Fruit fly (Drosophila melanogaster) whole organism, embryonic: ENCODE measurements around the gene eEF1alpha2.

Experiments used
- Ada2b ChIP-seq: fragments of 200-800 bp; sonication (Bioruptor generic); IDR thresholded peaks from 2 replicates; pipeline ENCODE4 v1.3.6; 2022; ENCODE audit warnings: missing biosample characterization, missing genetic modification characterization
- B-H1 ChIP-seq: fragments of 200-800 bp; sonication (Bioruptor generic); IDR thresholded peaks from 3 replicates; pipeline ENCODE4 v1.3.6; 2022; ENCODE audit warnings: missing biosample characterization, missing genetic modification characterization
- Bdp1 ChIP-seq: fragments of 200-800 bp; sonication (Bioruptor generic); optimal IDR thresholded peaks from 3 replicates; lab custom pipeline; 2016; ENCODE audit warnings: missing biosample characterization, missing genetic modification characterization
- CG10209 ChIP-seq: fragments of 200-800 bp; sonication (Bioruptor generic); optimal IDR thresholded peaks from 3 replicates; lab custom pipeline; 2017; ENCODE audit warnings: missing biosample characterization, mild to moderate bottlenecking, missing genetic modification characterization, missing genetic modification reagents
- CG10462 ChIP-seq: fragments of 200-800 bp; sonication (Bioruptor generic); optimal IDR thresholded peaks from 2 replicates; lab custom pipeline; 2016; ENCODE audit warnings: missing biosample characterization, missing genetic modification characterization
- CG10543 ChIP-seq: fragments of 200-800 bp; sonication (Bioruptor generic); optimal IDR thresholded peaks from 3 replicates; lab custom pipeline; 2017; ENCODE audit warnings: missing biosample characterization, mild to moderate bottlenecking, missing genetic modification characterization, moderate library complexity
- CG11093 ChIP-seq: fragments of 200-800 bp; sonication (Bioruptor generic); IDR thresholded peaks from 3 replicates; pipeline ENCODE4 v1.3.6; 2022; ENCODE audit warnings: missing biosample characterization, missing genetic modification characterization
- CG12071 ChIP-seq: fragments of 200-800 bp; sonication (Bioruptor generic); optimal IDR thresholded peaks from 3 replicates; lab custom pipeline; 2018; ENCODE audit warnings: missing biosample characterization, mild to moderate bottlenecking, missing genetic modification characterization
- CG12236 ChIP-seq: fragments of 200-800 bp; sonication (Bioruptor generic); optimal IDR thresholded peaks from 2 replicates; lab custom pipeline; 2016; ENCODE audit warnings: missing biosample characterization, missing genetic modification characterization
- CG14441 ChIP-seq: fragments of 200-800 bp; sonication (Bioruptor generic); IDR thresholded peaks from 2 replicates; pipeline ENCODE4 v1.3.6; 2022; ENCODE audit warnings: missing biosample characterization, missing genetic modification characterization
- CG1602 ChIP-seq: fragments of 200-800 bp; sonication (Bioruptor generic); optimal IDR thresholded peaks from 3 replicates; lab custom pipeline; 2016; ENCODE audit warnings: missing biosample characterization, missing genetic modification characterization
- CG2889 ChIP-seq: fragments of 200-800 bp; sonication (Bioruptor generic); IDR thresholded peaks from 3 replicates; pipeline ENCODE4 v1.3.6; 2022; ENCODE audit warnings: missing biosample characterization, missing genetic modification characterization
- CG30020 ChIP-seq: fragments of 200-800 bp; optimal IDR thresholded peaks from 2 replicates; lab custom pipeline; 2019; ENCODE audit warnings: missing biosample characterization, mild to moderate bottlenecking, missing genetic modification characterization, moderate library complexity
- CG3065 ChIP-seq: fragments of 200-800 bp; sonication (Bioruptor generic); optimal IDR thresholded peaks from 2 replicates; lab custom pipeline; 2016; ENCODE audit warnings: missing biosample characterization, missing genetic modification characterization
- CG31365 ChIP-seq: fragments of 200-800 bp; sonication (Bioruptor generic); optimal IDR thresholded peaks from 2 replicates; lab custom pipeline; 2018; ENCODE audit warnings: missing biosample characterization, mild to moderate bottlenecking, missing genetic modification characterization
- CG34422 ChIP-seq: fragments of 200-800 bp; sonication (Bioruptor generic); IDR thresholded peaks from 3 replicates; pipeline ENCODE4 v1.3.6; 2022; ENCODE audit warnings: missing biosample characterization, missing genetic modification characterization
- CG4360 ChIP-seq: fragments of 200-800 bp; sonication (Bioruptor generic); IDR thresholded peaks from 2 replicates; pipeline ENCODE4 v1.3.6; 2022; ENCODE audit warnings: missing biosample characterization, missing genetic modification characterization
- CG4424 ChIP-seq: fragments of 200-800 bp; sonication (Bioruptor generic); optimal IDR thresholded peaks from 3 replicates; lab custom pipeline; 2016; ENCODE audit warnings: missing biosample characterization, missing genetic modification characterization
- CG4820 ChIP-seq: fragments of 200-800 bp; sonication (Bioruptor generic); optimal IDR thresholded peaks from 3 replicates; lab custom pipeline; 2016; ENCODE audit warnings: missing biosample characterization, missing genetic modification characterization
- CG9437 ChIP-seq: fragments of 200-800 bp; sonication (Bioruptor generic); optimal IDR thresholded peaks from 2 replicates; lab custom pipeline; 2018; ENCODE audit warnings: missing biosample characterization, mild to moderate bottlenecking, missing genetic modification characterization
- Camta ChIP-seq: fragments of 200-800 bp; sonication (Bioruptor generic); optimal IDR thresholded peaks from 2 replicates; lab custom pipeline; 2016; ENCODE audit warnings: missing biosample characterization, missing genetic modification characterization
- Dfd ChIP-seq, 2 experiments: fragments of >200 bp; optimal IDR thresholded peaks; 2 replicates each; lab custom pipeline; 2017; ENCODE audit warnings: missing biosample characterization in 2 of 2, missing genetic modification characterization in 2 of 2
- E2f1 ChIP-seq: fragments of 200-800 bp; sonication (Bioruptor generic); IDR thresholded peaks from 2 replicates; pipeline ENCODE4 v1.3.6; 2022; ENCODE audit warnings: missing biosample characterization, missing genetic modification characterization
- GATAe ChIP-seq: fragments of 200-800 bp; sonication (Bioruptor generic); conservative IDR thresholded peaks from 2 replicates; pipeline ENCODE4 v1.3.6; 2022; ENCODE audit warnings: missing biosample characterization, missing genetic modification characterization
- Kr ChIP-seq: fragments of 200-800 bp; sonication (Bioruptor generic); optimal IDR thresholded peaks from 2 replicates; lab custom pipeline; 2017; ENCODE audit warnings: missing biosample characterization, mild to moderate bottlenecking, missing genetic modification characterization
- Lpt ChIP-seq: fragments of >200 bp; optimal IDR thresholded peaks from 2 replicates; lab custom pipeline; 2018; ENCODE audit warnings: missing biosample characterization, missing genetic modification characterization
- Max ChIP-seq: fragments of 200-800 bp; sonication (Bioruptor generic); optimal IDR thresholded peaks from 2 replicates; lab custom pipeline; 2016; ENCODE audit warnings: missing biosample characterization, mild to moderate bottlenecking, missing genetic modification characterization
- NC2α ChIP-seq: fragments of 200-800 bp; sonication (Bioruptor generic); optimal IDR thresholded peaks from 2 replicates; lab custom pipeline; 2016; ENCODE audit warnings: missing biosample characterization, missing genetic modification characterization
- NFAT ChIP-seq: fragments of 200-800 bp; sonication (Bioruptor generic); IDR thresholded peaks from 2 replicates; pipeline ENCODE4 v1.3.6; 2022; ENCODE audit warnings: missing biosample characterization, missing genetic modification characterization
- Ptx1 ChIP-seq: fragments of 200-800 bp; sonication (Bioruptor generic); IDR thresholded peaks from 2 replicates; pipeline ENCODE4 v1.3.6; 2022; ENCODE audit warnings: missing biosample characterization, missing genetic modification characterization
- Sin3A ChIP-seq: fragments of >200 bp; optimal IDR thresholded peaks from 2 replicates; lab custom pipeline; 2018
- Stat92E ChIP-seq, 3 experiments: fragments of >200 bp in 2 of 3; fragments of 200-800 bp in 1 of 3; sonication (Bioruptor generic) in 1 of 3; optimal IDR thresholded peaks; 2 replicates each; lab custom pipeline; 2017 to 2019; ENCODE audit warnings: missing biosample characterization in 3 of 3, missing genetic modification characterization in 3 of 3, mild to moderate bottlenecking in 1 of 3, moderate library complexity in 1 of 3
- Tbp ChIP-seq: fragments of >200 bp; optimal IDR thresholded peaks from 2 replicates; lab custom pipeline; 2018; ENCODE audit warnings: missing biosample characterization, missing genetic modification characterization
- ac ChIP-seq: fragments of 200-800 bp; sonication (Bioruptor generic); optimal IDR thresholded peaks from 3 replicates; lab custom pipeline; 2017; ENCODE audit warnings: missing biosample characterization, mild to moderate bottlenecking, missing genetic modification characterization
- aop ChIP-seq: fragments of 200-800 bp; sonication (Bioruptor generic); IDR thresholded peaks from 2 replicates; pipeline ENCODE4 v1.3.6; 2022; ENCODE audit warnings: missing biosample characterization, missing genetic modification characterization
- ash1 ChIP-seq: fragments of 200-800 bp; sonication (Bioruptor generic); optimal IDR thresholded peaks from 2 replicates; lab custom pipeline; 2018; ENCODE audit warnings: missing biosample characterization, mild to moderate bottlenecking, missing genetic modification characterization
- corto ChIP-seq: fragments of 200-800 bp; sonication (Bioruptor generic); optimal IDR thresholded peaks from 2 replicates; lab custom pipeline; 2016; ENCODE audit warnings: missing biosample characterization, mild to moderate bottlenecking, missing genetic modification characterization, moderate library complexity
- dati ChIP-seq: fragments of 200-800 bp; sonication (Bioruptor generic); IDR thresholded peaks from 2 replicates; pipeline ENCODE4 v1.3.6; 2022; ENCODE audit warnings: missing biosample characterization, missing genetic modification characterization
- gem ChIP-seq: fragments of 200-800 bp; sonication (Bioruptor generic); optimal IDR thresholded peaks from 2 replicates; lab custom pipeline; 2019; ENCODE audit warnings: missing biosample characterization, mild to moderate bottlenecking, missing genetic modification characterization, moderate library complexity
- hbn ChIP-seq: fragments of 200-800 bp; sonication (Bioruptor generic); IDR thresholded peaks from 2 replicates; pipeline ENCODE4 v1.3.6; 2022; ENCODE audit warnings: missing biosample characterization, missing genetic modification characterization; ENCODE audit not compliant: partially characterized antibody
- hkb ChIP-seq, 2 experiments: fragments of 200-800 bp in 1 of 2; fragments of >200 bp in 1 of 2; sonication (Bioruptor generic) in 1 of 2; IDR thresholded peaks in 1 of 2; optimal IDR thresholded peaks in 1 of 2; 2 replicates each; pipeline versions ENCODE4 v1.3.6 to Lab custom; 2017 to 2022; ENCODE audit warnings: missing biosample characterization in 1 of 2, missing genetic modification characterization in 1 of 2
- jumu ChIP-seq: fragments of 200-800 bp; sonication (Bioruptor generic); optimal IDR thresholded peaks from 3 replicates; lab custom pipeline; 2016; ENCODE audit warnings: missing biosample characterization, missing genetic modification characterization
- pros ChIP-seq: fragments of 200-800 bp; sonication (Bioruptor generic); optimal IDR thresholded peaks from 3 replicates; lab custom pipeline; 2019; ENCODE audit warnings: missing biosample characterization, mild to moderate bottlenecking, missing genetic modification characterization, moderate library complexity
- shn ChIP-seq: fragments of 200-800 bp; sonication (Bioruptor generic); optimal IDR thresholded peaks from 3 replicates; lab custom pipeline; 2016; ENCODE audit warnings: missing biosample characterization, missing genetic modification characterization
- sisA ChIP-seq: fragments of 200-800 bp; sonication (Bioruptor generic); IDR thresholded peaks from 2 replicates; pipeline ENCODE4 v1.3.6; 2022; ENCODE audit warnings: missing biosample characterization, missing genetic modification characterization
- stwl ChIP-seq: fragments of 200-800 bp; sonication (Bioruptor generic); optimal IDR thresholded peaks from 3 replicates; lab custom pipeline; 2018; ENCODE audit warnings: missing biosample characterization, mild to moderate bottlenecking, missing genetic modification characterization, moderate library complexity
- tap ChIP-seq: fragments of 200-800 bp; optimal IDR thresholded peaks from 3 replicates; lab custom pipeline; 2019; ENCODE audit warnings: missing biosample characterization, mild to moderate bottlenecking, missing genetic modification characterization, moderate library complexity
- tgo ChIP-seq: fragments of 200-800 bp; sonication (Bioruptor generic); IDR thresholded peaks from 3 replicates; pipeline ENCODE4 v1.3.6; 2022; ENCODE audit warnings: missing biosample characterization, missing genetic modification characterization
- unpg ChIP-seq: fragments of 200-800 bp; sonication (Bioruptor generic); optimal IDR thresholded peaks from 3 replicates; lab custom pipeline; 2018; ENCODE audit warnings: missing biosample characterization, mild to moderate bottlenecking, missing genetic modification characterization, moderate library complexity
- wdn ChIP-seq: fragments of 200-800 bp; sonication (Bioruptor generic); IDR thresholded peaks from 2 replicates; pipeline ENCODE4 v1.3.6; 2022; ENCODE audit warnings: missing biosample characterization, missing genetic modification characterization
- zf30C ChIP-seq: fragments of 200-800 bp; sonication (Bioruptor generic); optimal IDR thresholded peaks from 3 replicates; lab custom pipeline; 2018; ENCODE audit warnings: missing biosample characterization, mild to moderate bottlenecking, missing genetic modification characterization

Gene eEF1alpha2

dm6 chr3R:31704524-31705215 lies 33.6 kb upstream of the eEF1alpha2 start (continued):
- no peak for TF ChIP-seq CG10543 (GFP tag; lab: Kevin White, UChicago)
- TF ChIP-seq CG10462 (GFP tag; lab: Kevin White, UChicago) = no peak
- TF ChIP-seq GATAe (GFP tag; lab: Robert Waterston, UW) = no peak
- TF ChIP-seq B-H1 (GFP tag; lab: Robert Waterston, UW) = no peak
- peak; percentile 48 for TF ChIP-seq unpg (GFP tag; lab: Kevin White, UChicago)
- TF ChIP-seq Kr = peak; percentile 88
- TF ChIP-seq CG12236 (GFP tag; lab: Kevin White, UChicago) = no peak
- TF ChIP-seq ash1 (GFP tag; lab: Kevin White, UChicago) = no peak
- no peak for TF ChIP-seq Dfd (GFP tag; optimal IDR thresholded peaks at IDR 0.05; lab: Kevin White, UChicago)
- TF ChIP-seq CG14441 (GFP tag; lab: Robert Waterston, UW) = no peak
- no peak for TF ChIP-seq Max (GFP tag; lab: Kevin White, UChicago)
- TF ChIP-seq dati (GFP tag; lab: Robert Waterston, UW) = no peak
- peak; percentile 79 for TF ChIP-seq gem (tag; lab: Kevin White, UChicago)
- TF ChIP-seq Tbp (GFP tag; lab: Kevin White, UChicago) = no peak
- TF ChIP-seq hbn = no peak
- TF ChIP-seq Camta = no peak
- no peak for TF ChIP-seq Stat92E (GFP tag; optimal IDR thresholded peaks at IDR 0.05; lab: Kevin White, UChicago)
- TF ChIP-seq hkb (optimal IDR thresholded peaks at IDR 0.05; lab: Kevin White, UChicago) = no peak
- TF ChIP-seq hkb (GFP tag; IDR thresholded peaks at IDR 0.05; lab: Robert Waterston, UW) = peak; percentile 30; the same call in 1 of the 2 replicates
- peak; percentile 58 for TF ChIP-seq CG4424 (GFP tag; lab: Kevin White, UChicago)
- peak; percentile 62 for TF ChIP-seq E2f1 (GFP tag; lab: Robert Waterston, UW)
- peak; percentile 77 for TF ChIP-seq pros (GFP tag; lab: Kevin White, UChicago)
- no peak for TF ChIP-seq shn (GFP tag; lab: Kevin White, UChicago)
- TF ChIP-seq CG3065 (GFP tag; lab: Kevin White, UChicago) = no peak
- peak; percentile 13 for TF ChIP-seq tap (tag; lab: Kevin White, UChicago)
- TF ChIP-seq zf30C (GFP tag; lab: Kevin White, UChicago) = peak; percentile 88
- no peak for TF ChIP-seq Lpt
- TF ChIP-seq CG4820 (GFP tag; lab: Kevin White, UChicago) = peak; percentile 42
- peak; percentile 43; the same call in 1 of the 2 replicates for TF ChIP-seq Ptx1 (GFP tag; lab: Robert Waterston, UW)
- TF ChIP-seq aop (GFP tag; lab: Robert Waterston, UW) = no peak
- no peak for TF ChIP-seq CG9437 (GFP tag; lab: Kevin White, UChicago)
- TF ChIP-seq CG10209 = peak; percentile 46
- no peak for TF ChIP-seq CG30020 (tag; lab: Kevin White, UChicago)
- no peak for TF ChIP-seq corto (GFP tag; lab: Kevin White, UChicago)
- TF ChIP-seq CG12071 (GFP tag; lab: Kevin White, UChicago) = no peak
- TF ChIP-seq CG1602 (GFP tag; lab: Kevin White, UChicago) = peak; percentile 54
- peak; percentile 38; the same call in 1 of the 3 replicates for TF ChIP-seq CG11093 (GFP tag; lab: Robert Waterston, UW)
- TF ChIP-seq CG2889 = no peak
- peak; percentile 79 for TF ChIP-seq ac (GFP tag; lab: Kevin White, UChicago)
- TF ChIP-seq stwl (tag; lab: Kevin White, UChicago) = peak; percentile 50
- no peak for TF ChIP-seq CG31365
- TF ChIP-seq CG34422 = no peak; the same call in 2 of the 3 replicates
- TF ChIP-seq sisA (GFP tag; lab: Robert Waterston, UW) = 0 out of 2 replicates have a peak, but pooled peaks have one; percentile 15
- TF ChIP-seq jumu = no peak
- no peak; the same call in 2 of the 3 replicates for TF ChIP-seq tgo (GFP tag; lab: Robert Waterston, UW)
- TF ChIP-seq CG4360 (GFP tag; lab: Robert Waterston, UW) = no peak
- no peak for TF ChIP-seq NFAT (GFP tag; lab: Robert Waterston, UW)
- no peak for TF ChIP-seq Ada2b (GFP tag; lab: Robert Waterston, UW)
- TF ChIP-seq Sin3A (lab: Kevin White, UChicago) = no peak
- TF ChIP-seq wdn (GFP tag; lab: Robert Waterston, UW) = no peak
- no peak for TF ChIP-seq NC2α (GFP tag; lab: Kevin White, UChicago)
- no peak for TF ChIP-seq Bdp1 (GFP tag; lab: Kevin White, UChicago)
